Fruit fly (Drosophila melanogaster) S2 (cell line): ENCODE results near the gene hh.

Source experiments
- CG8478 ChIP-seq: fragments of >200 bp; optimal IDR thresholded peaks from 2 replicates; lab custom pipeline; 2018
- CTCF ChIP-seq, 2 experiments: fragments of >200 bp; optimal IDR thresholded peaks; 2 replicates each; lab custom pipeline; 2018

DNA sequence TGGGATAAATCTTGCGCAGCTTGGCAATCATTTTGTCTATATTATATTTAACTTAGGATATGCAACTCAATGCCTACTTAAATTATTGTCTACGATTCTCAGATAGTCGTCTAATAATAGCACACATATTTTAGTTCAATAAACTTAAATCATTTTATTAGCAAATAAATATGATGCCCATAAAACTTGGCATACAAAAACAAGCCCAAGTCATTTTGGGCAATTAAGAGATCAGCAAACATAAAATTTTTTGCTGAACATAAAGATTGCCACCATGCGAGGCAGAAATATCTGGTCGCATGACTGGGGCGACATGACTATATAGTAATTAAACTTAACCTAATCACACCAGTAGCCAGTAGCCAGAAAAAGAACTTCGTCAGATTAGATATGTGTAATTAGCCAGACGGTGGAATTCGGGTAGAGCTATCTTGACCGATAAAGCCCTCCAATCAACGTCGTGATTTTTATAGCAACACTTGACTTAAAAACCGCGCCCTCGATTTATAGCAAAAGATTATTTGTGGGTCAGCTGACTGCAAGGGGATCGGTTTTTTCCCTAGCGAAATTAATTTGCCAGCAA is 19.7 kb upstream of the hh start, which contains the start of gene CG13829:
- TF ChIP-seq CG8478 (lab: Kevin White, UChicago), result no peak
- TF ChIP-seq CTCF (optimal IDR thresholded peaks at IDR 0.05; lab: Kevin White, UChicago), result no peak
